Fruit fly (Drosophila melanogaster) whole organism, wandering third instar larva: ENCODE data around the gene CG4115.

Experiments
- CG9705 ChIP-seq: fragments of 200-800 bp; sonication (Bioruptor generic); optimal IDR thresholded peaks from 2 replicates; lab custom pipeline; 2018; ENCODE audit warnings: missing biosample characterization, mild to moderate bottlenecking, missing genetic modification characterization
- CrebA ChIP-seq: fragments of 200-800 bp; sonication (Bioruptor generic); optimal IDR thresholded peaks from 2 replicates; lab custom pipeline; 2016; ENCODE audit warnings: missing biosample characterization, mild to moderate bottlenecking, missing genetic modification characterization, borderline replicate concordance
- Dfd ChIP-seq: fragments of >200 bp; optimal IDR thresholded peaks from 2 replicates; lab custom pipeline; 2017; ENCODE audit warnings: missing biosample characterization, missing genetic modification characterization
- Dif ChIP-seq: fragments of 200-275, 200-300 bp; sonication (Bioruptor generic); optimal IDR thresholded peaks from 2 replicates; lab custom pipeline; 2018; ENCODE audit warnings: missing biosample characterization, missing genetic modification characterization; ENCODE audit not compliant: partially characterized antibody
- GATAd ChIP-seq: sonication (Bioruptor generic); optimal IDR thresholded peaks from 2 replicates; lab custom pipeline; 2016; ENCODE audit warnings: missing biosample characterization, missing genetic modification characterization
- HLH106 ChIP-seq: fragments of 200-800 bp; optimal IDR thresholded peaks from 3 replicates; lab custom pipeline; 2019; ENCODE audit warnings: missing biosample characterization, mild to moderate bottlenecking, missing genetic modification characterization, moderate library complexity
- Hnf4 ChIP-seq: fragments of 200-800 bp; sonication (Bioruptor generic); optimal IDR thresholded peaks from 2 replicates; lab custom pipeline; 2016; ENCODE audit warnings: missing biosample characterization, mild to moderate bottlenecking, missing genetic modification characterization
- Hr83 ChIP-seq: fragments of 200-300 bp; sonication (Bioruptor generic); optimal IDR thresholded peaks from 2 replicates; lab custom pipeline; 2016; ENCODE audit warnings: missing biosample characterization, mild to moderate bottlenecking, missing genetic modification characterization, moderate library complexity; ENCODE audit not compliant: poor library complexity, severe bottlenecking
- Jra ChIP-seq: sonication (Bioruptor generic); optimal IDR thresholded peaks from 2 replicates; lab custom pipeline; 2016; ENCODE audit warnings: missing biosample characterization, missing genetic modification characterization
- Mio ChIP-seq: sonication (Bioruptor generic); optimal IDR thresholded peaks from 2 replicates; lab custom pipeline; 2016; ENCODE audit warnings: missing biosample characterization, missing genetic modification characterization
- Myc ChIP-seq: fragments of >200 bp; optimal IDR thresholded peaks from 2 replicates; lab custom pipeline; 2017
- N ChIP-seq: fragments of >200 bp; optimal IDR thresholded peaks from 2 replicates; lab custom pipeline; 2018; ENCODE audit warnings: missing biosample characterization, missing external identifiers, missing genetic modification characterization
- Rel ChIP-seq, 2 experiments: fragments of 200-800 bp; sonication (Bioruptor generic) in 1 of 2; optimal IDR thresholded peaks; 2 replicates in 1 of 2; 3 replicates in 1 of 2; lab custom pipeline; 2016 to 2019; ENCODE audit warnings: mild to moderate bottlenecking in 2 of 2, missing biosample characterization in 2 of 2, missing genetic modification characterization in 2 of 2, moderate library complexity in 1 of 2
- Sp1 ChIP-seq: fragments of 200-800 bp; sonication (Bioruptor generic); optimal IDR thresholded peaks from 3 replicates; lab custom pipeline; 2019; ENCODE audit warnings: missing biosample characterization, mild to moderate bottlenecking, missing genetic modification characterization, moderate library complexity
- Vsx2 ChIP-seq: fragments of 200-300, 225-300 bp; sonication (Bioruptor generic); optimal IDR thresholded peaks from 2 replicates; lab custom pipeline; 2018; ENCODE audit warnings: missing biosample characterization, missing genetic modification characterization; ENCODE audit not compliant: partially characterized antibody
- brk ChIP-seq: fragments of 200-800 bp; sonication (Bioruptor generic); optimal IDR thresholded peaks from 2 replicates; lab custom pipeline; 2016; ENCODE audit warnings: missing biosample characterization, mild to moderate bottlenecking, missing genetic modification characterization
- dl ChIP-seq, 2 experiments: fragments of 175-275, 200-275 bp in 1 of 2; fragments of 200-275 bp in 1 of 2; sonication (Bioruptor generic); optimal IDR thresholded peaks; lab custom pipeline; 2018; ENCODE audit warnings: mild to moderate bottlenecking in 2 of 2, missing biosample characterization in 2 of 2, missing genetic modification characterization in 2 of 2, moderate library complexity in 2 of 2; ENCODE audit not compliant: partially characterized antibody in 2 of 2, insufficient read depth in 1 of 2
- dmrt93B ChIP-seq: fragments of 200-800 bp; sonication (Bioruptor generic); optimal IDR thresholded peaks from 2 replicates; lab custom pipeline; 2018; ENCODE audit warnings: missing biosample characterization, mild to moderate bottlenecking, missing genetic modification characterization
- dsf ChIP-seq: sonication (Bioruptor generic); optimal IDR thresholded peaks from 2 replicates; lab custom pipeline; 2016; ENCODE audit warnings: missing biosample characterization, missing genetic modification characterization, borderline replicate concordance
- ey ChIP-seq: fragments of 200-800 bp; sonication (Bioruptor generic); optimal IDR thresholded peaks from 2 replicates; lab custom pipeline; 2016; ENCODE audit warnings: missing biosample characterization, missing genetic modification characterization
- foxo ChIP-seq, 2 experiments: fragments of 200-800 bp; sonication (Bioruptor generic); optimal IDR thresholded peaks; 2 replicates in 1 of 2; 3 replicates in 1 of 2; lab custom pipeline; 2016 to 2017; ENCODE audit warnings: missing biosample characterization in 2 of 2, missing genetic modification characterization in 2 of 2
- fru ChIP-seq: fragments of 200-800 bp; sonication (Bioruptor generic); optimal IDR thresholded peaks from 3 replicates; lab custom pipeline; 2016; ENCODE audit warnings: missing biosample characterization, mild to moderate bottlenecking, missing genetic modification characterization
- h ChIP-seq: fragments of 200-800 bp; sonication (Bioruptor generic); optimal IDR thresholded peaks from 3 replicates; lab custom pipeline; 2016; ENCODE audit warnings: missing biosample characterization, mild to moderate bottlenecking, missing genetic modification characterization
- jim ChIP-seq: fragments of 175-275, 200-325 bp; sonication (Bioruptor generic); optimal IDR thresholded peaks from 2 replicates; lab custom pipeline; 2016; ENCODE audit warnings: missing biosample characterization, mild to moderate bottlenecking, missing genetic modification characterization
- lola ChIP-seq: fragments of >200 bp; optimal IDR thresholded peaks from 2 replicates; lab custom pipeline; 2017; ENCODE audit warnings: missing biosample characterization, missing genetic modification characterization
- pan ChIP-seq: fragments of >200 bp; optimal IDR thresholded peaks from 2 replicates; lab custom pipeline; 2017
- psq ChIP-seq: fragments of 200-800 bp; sonication (Bioruptor generic); optimal IDR thresholded peaks from 3 replicates; lab custom pipeline; 2017; ENCODE audit warnings: missing biosample characterization, mild to moderate bottlenecking, missing genetic modification characterization, moderate library complexity
- rgr ChIP-seq: fragments of 200-800 bp; sonication (Bioruptor generic); optimal IDR thresholded peaks from 3 replicates; lab custom pipeline; 2016; ENCODE audit warnings: missing biosample characterization, mild to moderate bottlenecking, missing genetic modification characterization
- sv ChIP-seq: fragments of 200-800 bp; sonication (Bioruptor generic); optimal IDR thresholded peaks from 3 replicates; lab custom pipeline; 2016; ENCODE audit warnings: missing biosample characterization, missing genetic modification characterization
- tai ChIP-seq: sonication (Bioruptor generic); optimal IDR thresholded peaks from 2 replicates; lab custom pipeline; 2016; ENCODE audit warnings: missing biosample characterization, missing genetic modification characterization
- woc ChIP-seq: sonication (Bioruptor generic); optimal IDR thresholded peaks from 2 replicates; lab custom pipeline; 2016; ENCODE audit warnings: missing biosample characterization, mild to moderate bottlenecking, missing genetic modification characterization

The CG4115 gene

DNA sequence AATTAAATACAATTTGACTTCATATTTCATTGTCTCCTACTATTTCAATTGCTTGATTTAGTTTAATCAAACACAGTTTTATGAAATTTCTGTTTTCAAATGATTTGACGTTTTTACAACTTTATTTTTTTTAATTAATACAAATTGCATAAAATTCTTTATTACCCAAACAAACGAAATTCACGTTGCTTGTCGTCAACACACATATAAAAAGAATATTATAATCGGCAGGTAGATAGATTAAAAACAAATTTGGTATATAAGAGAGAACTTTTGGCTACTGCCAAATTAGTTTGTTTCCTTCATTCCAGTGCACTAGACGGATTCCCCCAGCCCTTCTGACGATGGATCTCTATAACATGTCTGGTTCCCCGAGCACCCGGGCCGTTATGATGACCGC is 17.0 kb downstream of the CG4115 start, which contains the start of gene GstD6:
Gene GstD6 (plus strand): TSS at position 301 of the 400 bp plus-strand sequence.
- no peak for TF ChIP-seq h (GFP tag; lab: Kevin White, UChicago)
- TF ChIP-seq Dif (GFP tag; lab: Kevin White, UChicago) = no peak
- no peak for TF ChIP-seq sv (GFP tag; lab: Kevin White, UChicago)
- TF ChIP-seq, all 38 proteins: peak for 0

DNA sequence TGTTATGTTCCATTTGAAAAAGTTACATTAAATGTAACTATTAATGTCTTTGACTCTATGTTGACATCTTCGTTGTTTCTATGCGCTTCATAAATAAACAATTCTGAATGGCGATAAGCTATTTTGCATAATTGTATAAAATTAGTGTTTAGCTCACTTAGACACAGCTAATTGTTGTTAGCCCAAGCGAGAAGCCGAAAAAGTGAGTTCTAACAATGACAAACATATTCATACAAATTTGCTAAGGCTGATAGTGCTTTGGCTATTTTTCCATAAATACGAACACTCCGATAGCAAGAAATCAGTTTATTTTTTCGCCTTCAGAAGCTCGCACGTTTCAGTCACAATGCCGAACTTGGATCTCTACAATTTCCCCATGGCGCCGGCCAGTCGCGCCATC is 18.4 kb downstream of the CG4115 start, which contains the start of gene GstD7:
Gene GstD7 (plus strand): TSS at position 301 of the 400 bp plus-strand sequence.
- TF ChIP-seq woc (GFP tag; lab: Kevin White, UChicago) = no peak
- TF ChIP-seq pan (lab: Kevin White, UChicago) = no peak
- TF ChIP-seq rgr = no peak
- no peak for TF ChIP-seq ey (GFP tag; lab: Kevin White, UChicago)
- no peak for TF ChIP-seq dsf (GFP tag; lab: Kevin White, UChicago)

DNA sequence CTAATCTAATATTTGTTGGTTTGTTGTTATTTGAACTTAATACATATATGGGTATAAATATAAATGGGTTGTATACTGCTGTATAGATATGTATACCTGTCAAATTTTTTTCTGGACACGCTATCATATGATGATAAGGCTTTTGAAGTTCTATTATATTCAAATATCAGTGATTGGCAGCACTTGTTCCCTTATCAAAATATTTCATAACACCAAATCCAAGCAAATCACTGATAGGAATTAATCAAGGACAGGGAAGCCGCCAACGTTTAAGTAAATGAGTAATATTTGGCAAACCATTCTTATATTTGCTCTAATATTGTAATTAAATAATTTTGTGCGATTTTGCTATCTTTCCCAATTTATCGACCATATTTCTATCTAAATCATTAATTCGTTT is 19.4 kb downstream of the CG4115 start:
- no peak for TF ChIP-seq Jra (GFP tag; lab: Kevin White, UChicago)
- no peak for TF ChIP-seq foxo (GFP tag; optimal IDR thresholded peaks at IDR 0.05; lab: Kevin White, UChicago)
- TF ChIP-seq ey (GFP tag; lab: Kevin White, UChicago) = no peak

DNA sequence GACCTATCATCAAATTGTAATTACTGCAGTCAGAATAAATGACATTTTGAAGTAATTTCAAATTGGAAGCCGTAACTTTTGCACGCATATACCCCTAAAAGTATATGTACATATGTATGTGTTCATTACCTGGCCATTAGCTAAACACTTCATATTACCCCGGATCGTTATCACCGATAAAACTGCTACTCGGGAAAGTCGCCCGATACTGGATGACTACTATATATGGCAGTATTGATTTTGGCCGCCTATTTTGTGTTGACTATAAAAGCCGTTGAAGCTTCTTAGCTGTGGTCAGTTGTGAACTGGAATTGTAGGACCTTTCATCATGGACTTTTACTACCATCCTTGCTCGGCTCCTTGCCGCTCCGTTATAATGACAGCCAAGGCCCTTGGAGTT is 19.9 kb downstream of the CG4115 start, which contains the start of gene GstD8:
Gene GstD8 (plus strand): TSS at position 301 of the 400 bp plus-strand sequence.
- TF ChIP-seq CrebA (GFP tag; lab: Kevin White, UChicago) = no peak
- no peak for TF ChIP-seq CG9705 (GFP tag; lab: Kevin White, UChicago)
- TF ChIP-seq dmrt93B (GFP tag; lab: Kevin White, UChicago) = no peak
- no peak for TF ChIP-seq brk (GFP tag; lab: Kevin White, UChicago)
- TF ChIP-seq Mio = no peak
- no peak for TF ChIP-seq jim (GFP tag; lab: Kevin White, UChicago)
- TF ChIP-seq GATAd (GFP tag; lab: Kevin White, UChicago) = no peak
- no peak for TF ChIP-seq Myc (lab: Kevin White, UChicago)
- TF ChIP-seq dl (GFP tag; optimal IDR thresholded peaks at IDR 0.05; lab: Kevin White, UChicago; ENCODE audit: insufficient read depth in 1 of 2, partially characterized antibody in 2 of 2) = no peak
- no peak for TF ChIP-seq Hr83 (GFP tag; lab: Kevin White, UChicago)
- no peak for TF ChIP-seq pan (lab: Kevin White, UChicago)
- no peak for TF ChIP-seq dsf (GFP tag; lab: Kevin White, UChicago)

DNA sequence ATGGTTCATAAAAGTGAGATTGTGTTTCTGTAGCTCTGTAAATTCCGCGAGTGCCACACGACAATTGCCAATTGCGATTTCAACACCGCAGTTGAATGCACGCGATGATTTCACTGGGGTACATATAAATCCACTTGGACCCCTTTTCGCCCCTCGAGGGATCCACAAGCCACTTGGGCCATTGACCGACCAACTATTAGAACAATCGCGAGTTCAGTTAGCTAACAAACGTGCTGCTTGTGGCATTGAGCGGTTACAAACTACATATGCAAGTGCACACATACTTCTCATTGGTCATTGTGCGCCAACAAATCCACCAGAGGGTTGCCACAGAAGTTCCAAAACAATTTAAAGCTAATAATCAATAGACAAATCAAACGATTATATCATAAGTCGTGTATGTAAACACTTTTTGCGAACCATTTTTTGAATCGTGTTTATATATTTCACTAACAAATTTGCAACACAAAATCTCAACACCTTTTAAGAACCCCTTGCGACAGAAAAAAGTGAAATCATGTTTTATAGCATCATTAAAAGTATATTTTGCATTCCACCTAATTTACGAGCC is 21.4 kb downstream of the CG4115 start:
- TF ChIP-seq CG9705 (GFP tag; lab: Kevin White, UChicago) (no peak), fru (GFP tag; lab: Kevin White, UChicago) (no peak), Hr83 (GFP tag; lab: Kevin White, UChicago) (no peak), lola (no peak)

DNA sequence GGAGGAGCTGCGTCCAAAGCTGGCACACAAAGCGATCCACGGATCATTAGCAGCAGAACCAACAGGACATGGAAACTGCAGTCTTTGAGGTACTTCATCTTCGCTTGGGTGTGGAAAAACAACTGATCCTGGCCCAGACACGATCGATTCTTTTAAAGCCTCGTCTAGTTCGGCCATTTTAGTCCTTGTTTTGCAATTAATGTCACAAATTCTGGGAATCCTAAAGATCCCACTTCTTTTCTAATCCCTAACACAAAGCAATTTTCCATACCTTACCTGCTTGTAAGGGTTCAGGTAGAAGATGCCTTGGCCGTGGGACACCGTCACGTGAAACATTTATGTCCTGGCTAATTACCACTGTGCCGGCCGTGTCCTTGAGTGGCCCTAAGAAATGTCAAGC is 22.8 kb downstream of the CG4115 start, which contains the start of gene CG10035:
Gene CG10035 (minus strand): TSS at position 129 of the 400 bp plus-strand sequence.
- TF ChIP-seq foxo (GFP tag; optimal IDR thresholded peaks at IDR 0.05; lab: Kevin White, UChicago) (no peak), Hnf4 (no peak), Dfd (GFP tag; lab: Kevin White, UChicago) (no peak), dl (GFP tag; optimal IDR thresholded peaks at IDR 0.05; lab: Kevin White, UChicago; ENCODE audit: insufficient read depth in 1 of 2, partially characterized antibody in 2 of 2) (no peak), Hr83 (GFP tag; lab: Kevin White, UChicago) (no peak), brk (GFP tag; lab: Kevin White, UChicago) (no peak), woc (GFP tag; lab: Kevin White, UChicago) (no peak), psq (no peak), dsf (GFP tag; lab: Kevin White, UChicago) (no peak), tai (GFP tag; lab: Kevin White, UChicago) (no peak), HLH106 (no peak), Rel (GFP tag; optimal IDR thresholded peaks at IDR 0.05; lab: Kevin White, UChicago) (no peak), Rel (tag; optimal IDR thresholded peaks at IDR 0.05; lab: Kevin White, UChicago) (no peak), Sp1 (no peak), Myc (lab: Kevin White, UChicago) (no peak), Vsx2 (no peak), CrebA (GFP tag; lab: Kevin White, UChicago) (no peak), N (GFP tag; lab: Kevin White, UChicago) (no peak)
